Fruit fly (Drosophila melanogaster) whole organism, adult: ENCODE measurements around the gene CG17732.
A peak's percentile ranks its signal among the peaks of the same experiment; 100 is the strongest.

Experiments
- CG12768 ChIP-seq: fragments of 200-800 bp; sonication (Bioruptor generic); optimal IDR thresholded peaks from 2 replicates; lab custom pipeline; 2017; ENCODE audit warnings: missing biosample characterization, missing genetic modification characterization, mild to moderate bottlenecking, moderate library complexity, missing genetic modification reagents
- CG14711 ChIP-seq: fragments of 200-800 bp; sonication (Bioruptor generic); optimal IDR thresholded peaks from 2 replicates; lab custom pipeline; 2018; ENCODE audit warnings: missing biosample characterization, mild to moderate bottlenecking, missing genetic modification characterization, moderate library complexity
- CG1620 ChIP-seq: fragments of 200-800 bp; sonication (Bioruptor generic); optimal IDR thresholded peaks from 2 replicates; lab custom pipeline; 2016; ENCODE audit warnings: missing biosample characterization, missing genetic modification characterization
- CG33017 ChIP-seq: fragments of 200-800 bp; sonication (Bioruptor generic); optimal IDR thresholded peaks from 2 replicates; lab custom pipeline; 2018; ENCODE audit warnings: missing biosample characterization, mild to moderate bottlenecking, missing genetic modification characterization, moderate library complexity
- CG7045 ChIP-seq: fragments of 200-800 bp; sonication (Bioruptor generic); optimal IDR thresholded peaks from 2 replicates; lab custom pipeline; 2017; ENCODE audit warnings: missing biosample characterization, mild to moderate bottlenecking, missing genetic modification characterization
- Clk ChIP-seq: fragments of 200-800 bp; sonication (Bioruptor generic); optimal IDR thresholded peaks from 2 replicates; lab custom pipeline; 2017; ENCODE audit warnings: missing biosample characterization, missing genetic modification characterization
- Hr96 ChIP-seq: fragments of 200-800 bp; sonication (Bioruptor generic); optimal IDR thresholded peaks from 2 replicates; lab custom pipeline; 2016; ENCODE audit warnings: missing biosample characterization, missing genetic modification characterization
- Mnt ChIP-seq: fragments of 200-800 bp; sonication (Bioruptor generic); optimal IDR thresholded peaks from 2 replicates; lab custom pipeline; 2016; ENCODE audit warnings: missing biosample characterization, mild to moderate bottlenecking, missing genetic modification characterization
- bab1 ChIP-seq: fragments of 200-800 bp; sonication (Bioruptor generic); optimal IDR thresholded peaks from 3 replicates; lab custom pipeline; 2019; ENCODE audit warnings: missing biosample characterization, mild to moderate bottlenecking, missing genetic modification characterization, moderate library complexity
- cic ChIP-seq: fragments of 200-800 bp; sonication (Bioruptor generic); optimal IDR thresholded peaks from 2 replicates; lab custom pipeline; 2017; ENCODE audit warnings: missing biosample characterization, mild to moderate bottlenecking, missing genetic modification characterization, moderate library complexity
- cnc ChIP-seq, 2 experiments: fragments of >200 bp; optimal IDR thresholded peaks; 2 replicates each; lab custom pipeline; 2017
- kay ChIP-seq: fragments of 200-800 bp; sonication (Bioruptor generic); peaks from one replicate; lab custom pipeline; 2016; ENCODE audit warnings: missing biosample characterization, missing genetic modification characterization, borderline replicate concordance
- pad ChIP-seq: fragments of 200-800 bp; sonication (Bioruptor generic); optimal IDR thresholded peaks from 3 replicates; lab custom pipeline; 2017; ENCODE audit warnings: missing biosample characterization, missing genetic modification characterization, mild to moderate bottlenecking, moderate library complexity, missing genetic modification reagents
- toe ChIP-seq: fragments of 200-800 bp; sonication (Bioruptor generic); optimal IDR thresholded peaks from 2 replicates; lab custom pipeline; 2016; ENCODE audit warnings: missing biosample characterization, missing genetic modification characterization

- peak; percentile 36 for TF ChIP-seq CG33017 (tag; lab: Kevin White, UChicago)
- no peak for TF ChIP-seq cnc (optimal IDR thresholded peaks at IDR 0.05; lab: Kevin White, UChicago)
- TF ChIP-seq pad (GFP tag; lab: Kevin White, UChicago): peak; percentile 21
- TF ChIP-seq CG7045 (GFP tag; lab: Kevin White, UChicago): peak; percentile 66
- TF ChIP-seq CG1620 (GFP tag; lab: Kevin White, UChicago): peak; percentile 19
- peak; percentile 72 for TF ChIP-seq cic (GFP tag; lab: Kevin White, UChicago)
- no peak for TF ChIP-seq toe (GFP tag; lab: Kevin White, UChicago)
- peak; percentile 39 for TF ChIP-seq Mnt
- peak; percentile 4 for TF ChIP-seq Clk (GFP tag; lab: Kevin White, UChicago)
- TF ChIP-seq CG12768 (GFP tag; lab: Kevin White, UChicago): peak; percentile 74
- peak; percentile 19 for TF ChIP-seq CG14711 (tag; lab: Kevin White, UChicago)
- TF ChIP-seq bab1 (GFP tag; lab: Kevin White, UChicago): no peak
- no peak for TF ChIP-seq Hr96 (GFP tag; lab: Kevin White, UChicago)
- peak; percentile 78 for TF ChIP-seq kay (GFP tag; lab: Kevin White, UChicago)
These were observed 48.6 kb upstream of the CG17732 start for dm6 chr3L:19932917-19933316.
